Worm (Caenorhabditis elegans) whole organism, L4 larva: Measurements from ENCODE around the gene C07D10.5.
A peak's percentile ranks its signal among the peaks of the same experiment; 100 is the strongest.

Experiments used
- D1046.2 ChIP-seq: fragments of 200-800 bp; sonication (Bioruptor generic); IDR thresholded peaks from 2 replicates; pipeline ENCODE4 v1.3.6; 2022; ENCODE audit warnings: missing genetic modification characterization, missing compliant biosample characterization
- F37D6.2 ChIP-seq: sonication (generic microtip); optimal IDR thresholded peaks from 2 replicates; lab custom pipeline; 2016; ENCODE audit warnings: mild to moderate bottlenecking, missing genetic modification characterization, missing compliant biosample characterization
- F49E8.2 ChIP-seq: sonication (generic microtip); optimal IDR thresholded peaks from 2 replicates; lab custom pipeline; 2016; ENCODE audit warnings: missing compliant biosample characterization, mild to moderate bottlenecking, missing genetic modification characterization, borderline replicate concordance
- Y75B8A.6 ChIP-seq: fragments of 200-800 bp; sonication (Bioruptor generic); IDR thresholded peaks from 2 replicates; pipeline ENCODE4 v1.3.6; 2022; ENCODE audit warnings: missing genetic modification reagents, missing genetic modification characterization, missing compliant biosample characterization
- ZK546.5 ChIP-seq, 2 experiments: sonication (generic microtip); optimal IDR thresholded peaks; 2 replicates each; lab custom pipeline; 2017; ENCODE audit warnings: missing biosample characterization in 2 of 2, missing genetic modification characterization in 2 of 2
- aha-1 ChIP-seq: fragments of 150-350 bp; peaks from one replicate; lab custom pipeline; 2014; ENCODE audit warnings: missing biosample characterization, missing genetic modification characterization
- ceh-28 ChIP-seq: fragments of 150-350 bp; optimal IDR thresholded peaks from 2 replicates; lab custom pipeline; 2014; ENCODE audit warnings: missing biosample characterization, missing genetic modification reagents, missing genetic modification characterization
- ceh-32 ChIP-seq: sonication (generic microtip); optimal IDR thresholded peaks from 2 replicates; lab custom pipeline; 2016; ENCODE audit warnings: mild to moderate bottlenecking, missing genetic modification characterization, missing compliant biosample characterization; ENCODE audit not compliant: poor library complexity
- cey-2 ChIP-seq: sonication (generic microtip); optimal IDR thresholded peaks from 3 replicates; lab custom pipeline; 2017; ENCODE audit warnings: missing genetic modification characterization, mild to moderate bottlenecking, missing compliant biosample characterization, antibody characterized with exemption, borderline replicate concordance; ENCODE audit not compliant: insufficient read depth
- ctbp-1 ChIP-seq: fragments of 200-800 bp; sonication (Bioruptor generic); IDR thresholded peaks from 2 replicates; pipeline ENCODE4 v1.3.6; 2022; ENCODE audit warnings: missing genetic modification reagents, missing genetic modification characterization, missing compliant biosample characterization
- daf-12 ChIP-seq: fragments of 150-350 bp; optimal IDR thresholded peaks from 2 replicates; lab custom pipeline; 2014; ENCODE audit warnings: missing biosample characterization, missing genetic modification reagents, missing genetic modification characterization
- dmd-6 ChIP-seq: fragments of 200-800 bp; sonication (Bioruptor generic); IDR thresholded peaks from 2 replicates; pipeline ENCODE4 v1.3.6; 2022; ENCODE audit warnings: missing genetic modification reagents, missing genetic modification characterization, missing compliant biosample characterization
- dmd-8 ChIP-seq: fragments of 200-800 bp; sonication (Bioruptor generic); IDR thresholded peaks from 2 replicates; pipeline ENCODE4 v1.3.6; 2022; ENCODE audit warnings: missing genetic modification characterization, missing compliant biosample characterization
- dmd-9 ChIP-seq: fragments of 200-800 bp; sonication (Bioruptor generic); IDR thresholded peaks from 2 replicates; pipeline ENCODE4 v1.3.6; 2022; ENCODE audit warnings: missing genetic modification reagents, missing genetic modification characterization, missing compliant biosample characterization
- dpl-1 ChIP-seq: fragments of 150-350 bp; optimal IDR thresholded peaks from 2 replicates; lab custom pipeline; 2014; ENCODE audit warnings: missing biosample characterization, missing genetic modification reagents, missing genetic modification characterization
- dve-1 ChIP-seq: sonication (generic microtip); optimal IDR thresholded peaks from 2 replicates; lab custom pipeline; 2017; ENCODE audit warnings: antibody characterized with exemption, mild to moderate bottlenecking, missing genetic modification characterization, missing compliant biosample characterization; ENCODE audit not compliant: insufficient read depth
- egl-27 ChIP-seq: sonication (generic microtip); optimal IDR thresholded peaks from 3 replicates; lab custom pipeline; 2017; ENCODE audit warnings: missing biosample characterization, missing genetic modification reagents, missing genetic modification characterization
- egl-43 ChIP-seq: fragments of 200-800 bp; sonication (Bioruptor generic); IDR thresholded peaks from 2 replicates; pipeline ENCODE4 v1.3.6; 2022; ENCODE audit warnings: missing genetic modification reagents, missing genetic modification characterization, missing compliant biosample characterization
- gei-8 ChIP-seq: fragments of 200-800 bp; sonication (Bioruptor generic); optimal IDR thresholded peaks from 2 replicates; lab custom pipeline; 2018; ENCODE audit warnings: mild to moderate bottlenecking, missing genetic modification characterization, missing compliant biosample characterization
- hlh-11 ChIP-seq: fragments of 200-800 bp; sonication (Bioruptor generic); optimal IDR thresholded peaks from 2 replicates; lab custom pipeline; 2018; ENCODE audit warnings: mild to moderate bottlenecking, missing genetic modification characterization, missing compliant biosample characterization
- hlh-30 ChIP-seq: sonication (generic microtip); optimal IDR thresholded peaks from 2 replicates; lab custom pipeline; 2017; ENCODE audit warnings: antibody characterized with exemption, mild to moderate bottlenecking, missing genetic modification characterization, missing compliant biosample characterization; ENCODE audit not compliant: insufficient read depth
- lim-7 ChIP-seq: fragments of 200-800 bp; sonication (Bioruptor generic); IDR thresholded peaks from 2 replicates; pipeline ENCODE4 v1.3.6; 2022; ENCODE audit warnings: missing genetic modification characterization, missing compliant biosample characterization
- lin-1 ChIP-seq: fragments of 200-800 bp; sonication (Bioruptor generic); IDR thresholded peaks from 2 replicates; pipeline ENCODE4 v1.3.6; 2022; ENCODE audit warnings: missing genetic modification reagents, missing genetic modification characterization, missing compliant biosample characterization
- lin-13 ChIP-seq: fragments of 150-350 bp; optimal IDR thresholded peaks from 2 replicates; lab custom pipeline; 2014; ENCODE audit warnings: missing biosample characterization, missing genetic modification reagents, missing genetic modification characterization
- lin-15B ChIP-seq: fragments of 150-350 bp; sonication (generic microtip); optimal IDR thresholded peaks from 3 replicates; lab custom pipeline; 2014; ENCODE audit warnings: missing biosample characterization, missing genetic modification characterization
- lsy-2 ChIP-seq, 2 experiments: fragments of 150-350 bp in 1 of 2; sonication (generic microtip) in 1 of 2; optimal IDR thresholded peaks; 2 replicates each; lab custom pipeline; 2014 to 2017; ENCODE audit warnings: missing biosample characterization in 2 of 2, missing genetic modification characterization in 2 of 2
- mdl-1 ChIP-seq, 2 experiments: fragments of 150-350 bp in 1 of 2; sonication (generic microtip) in 1 of 2; optimal IDR thresholded peaks; 2 replicates each; lab custom pipeline; 2014 to 2017; ENCODE audit warnings: missing biosample characterization in 2 of 2, missing genetic modification characterization in 2 of 2
- mep-1 ChIP-seq: fragments of 150-350 bp; sonication (generic microtip); optimal IDR thresholded peaks from 3 replicates; lab custom pipeline; 2014; ENCODE audit warnings: missing biosample characterization, missing genetic modification characterization
- mxl-3 ChIP-seq: fragments of 200-800 bp; sonication (Bioruptor generic); optimal IDR thresholded peaks from 2 replicates; lab custom pipeline; 2018; ENCODE audit warnings: mild to moderate bottlenecking, missing genetic modification characterization, missing compliant biosample characterization
- nhr-102 ChIP-seq: sonication (generic microtip); optimal IDR thresholded peaks from 2 replicates; lab custom pipeline; 2016; ENCODE audit warnings: mild to moderate bottlenecking, missing genetic modification characterization, moderate library complexity, missing compliant biosample characterization
- nhr-11 ChIP-seq: fragments of 150-350 bp; optimal IDR thresholded peaks from 2 replicates; lab custom pipeline; 2014; ENCODE audit warnings: missing biosample characterization, missing genetic modification characterization
- nhr-237 ChIP-seq: sonication (generic microtip); optimal IDR thresholded peaks from 2 replicates; lab custom pipeline; 2017; ENCODE audit warnings: missing biosample characterization, missing genetic modification characterization
- nhr-25 ChIP-seq: sonication (generic microtip); optimal IDR thresholded peaks from 2 replicates; lab custom pipeline; 2017; ENCODE audit warnings: missing genetic modification characterization, mild to moderate bottlenecking, missing compliant biosample characterization, antibody characterized with exemption, moderate library complexity, borderline replicate concordance; ENCODE audit not compliant: insufficient read depth
- nhr-28 ChIP-seq: fragments of 150-350 bp; optimal IDR thresholded peaks from 2 replicates; lab custom pipeline; 2014; ENCODE audit warnings: missing biosample characterization, missing genetic modification characterization
- nhr-41 ChIP-seq: fragments of 200-800 bp; sonication (Bioruptor generic); IDR thresholded peaks from 2 replicates; pipeline ENCODE4 v1.3.6; 2022; ENCODE audit warnings: missing genetic modification reagents, missing genetic modification characterization, missing compliant biosample characterization
- nhr-42 ChIP-seq: fragments of 200-800 bp; sonication (Bioruptor generic); IDR thresholded peaks from 2 replicates; pipeline ENCODE4 v1.3.6; 2022; ENCODE audit warnings: missing genetic modification characterization, missing compliant biosample characterization
- nhr-48 ChIP-seq: sonication (generic microtip); optimal IDR thresholded peaks from 2 replicates; lab custom pipeline; 2016; ENCODE audit warnings: mild to moderate bottlenecking, missing genetic modification characterization, missing compliant biosample characterization
- nhr-77 ChIP-seq: fragments of 150-350 bp; optimal IDR thresholded peaks from 2 replicates; lab custom pipeline; 2014; ENCODE audit warnings: missing biosample characterization, missing genetic modification characterization
- pha-4 ChIP-seq, 2 experiments: fragments of 150-350 bp in 1 of 2; fragments of 200-800 bp in 1 of 2; sonication (Bioruptor generic) in 1 of 2; IDR thresholded peaks in 1 of 2; optimal IDR thresholded peaks in 1 of 2; 2 replicates each; pipeline versions ENCODE4 v1.3.6 to Lab custom; 2014 to 2022; ENCODE audit warnings: missing genetic modification characterization in 2 of 2, missing genetic modification reagents in 2 of 2, missing biosample characterization in 1 of 2, missing compliant biosample characterization in 1 of 2
- php-3 ChIP-seq: fragments of 200-800 bp; sonication (Bioruptor generic); IDR thresholded peaks from 2 replicates; pipeline ENCODE4 v1.3.6; 2022; ENCODE audit warnings: missing genetic modification reagents, missing genetic modification characterization, missing compliant biosample characterization
- rbr-2 ChIP-seq: sonication (generic microtip); optimal IDR thresholded peaks from 2 replicates; lab custom pipeline; 2016; ENCODE audit warnings: missing genotype, missing genetic modification characterization, missing compliant biosample characterization
- saeg-2 ChIP-seq: fragments of 200-800 bp; sonication (Bioruptor generic); IDR thresholded peaks from 2 replicates; pipeline ENCODE4 v1.3.6; 2022; ENCODE audit warnings: missing genetic modification reagents, missing genetic modification characterization, missing compliant biosample characterization
- sdz-12 ChIP-seq: fragments of 200-800 bp; sonication (Bioruptor generic); optimal IDR thresholded peaks from 2 replicates; lab custom pipeline; 2018; ENCODE audit warnings: mild to moderate bottlenecking, missing genetic modification characterization, missing compliant biosample characterization
- spr-1 ChIP-seq: sonication (generic microtip); optimal IDR thresholded peaks from 2 replicates; lab custom pipeline; 2016; ENCODE audit warnings: mild to moderate bottlenecking, missing genetic modification characterization, missing compliant biosample characterization
- unc-62 ChIP-seq, 3 experiments: fragments of 150-350 bp in 1 of 3; sonication (generic microtip); optimal IDR thresholded peaks in 2 of 3; peaks in 1 of 3; 1 replicate in 1 of 3; 2 replicates in 2 of 3; lab custom pipeline; 2014 to 2017; ENCODE audit warnings: missing biosample characterization in 3 of 3, missing genetic modification characterization in 3 of 3, missing genetic modification reagents in 3 of 3, missing genotype in 1 of 3
- vab-7 ChIP-seq: fragments of 200-800 bp; sonication (Bioruptor generic); IDR thresholded peaks from 2 replicates; pipeline ENCODE4 v1.3.6; 2022; ENCODE audit warnings: missing genetic modification reagents, missing genetic modification characterization, missing compliant biosample characterization

Gene C07D10.5

DNA sequence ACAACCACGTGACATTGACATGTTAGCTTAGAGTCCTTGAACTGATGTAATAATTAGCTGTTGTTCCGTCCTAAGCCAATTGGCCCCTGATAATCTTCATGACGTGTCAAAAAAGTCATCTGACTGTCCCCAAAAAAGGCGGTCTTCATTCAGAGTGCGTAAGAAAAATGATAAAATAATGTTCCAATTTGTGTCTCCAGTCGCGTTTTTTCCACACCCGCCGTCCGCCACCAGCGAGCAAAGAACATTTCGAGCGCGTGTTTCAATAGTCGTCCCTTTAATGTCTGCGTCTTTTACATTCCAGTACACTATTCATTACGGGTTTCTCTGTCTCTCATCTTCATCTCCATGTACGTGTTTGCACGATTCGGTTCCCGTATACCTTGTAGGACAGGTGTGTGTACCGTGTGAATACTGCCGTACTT lies 43.9 kb upstream of the C07D10.5 start (continued):
- TF ChIP-seq nhr-48 (tag; lab: Kevin White, UChicago): peak; percentile 99
- no peak for TF ChIP-seq ceh-32 (tag; lab: Kevin White, UChicago)
- TF ChIP-seq rbr-2 (tag; lab: Kevin White, UChicago): peak; percentile 60
- 0 out of 2 replicates have a peak, but pooled peaks have one; percentile 36 for TF ChIP-seq nhr-42 (GFP tag; lab: Robert Waterston, UW)
- no peak for TF ChIP-seq pha-4 (GFP tag; IDR thresholded peaks at IDR 0.05; lab: Robert Waterston, UW)
- TF ChIP-seq pha-4 (tag; optimal IDR thresholded peaks at IDR 0.05; lab: Kevin White, UChicago): peak; percentile 17
- TF ChIP-seq cey-2: peak; percentile 96
- TF ChIP-seq unc-62 (GFP tag; optimal IDR thresholded peaks at IDR 0.05 in 1 of 2; lab: Kevin White, UChicago): peak in 1 of 2 experiments; percentile 93
- no peak for TF ChIP-seq unc-62 (tag; optimal IDR thresholded peaks at IDR 0.05; lab: Kevin White, UChicago)
- no peak for TF ChIP-seq lin-13 (GFP tag; lab: Kevin White, UChicago)
- TF ChIP-seq ZK546.5 (tag; optimal IDR thresholded peaks at IDR 0.05; lab: Kevin White, UChicago): no peak
- no peak for TF ChIP-seq D1046.2 (GFP tag; lab: Robert Waterston, UW)
- TF ChIP-seq F49E8.2 (tag; lab: Kevin White, UChicago): no peak
- no peak for TF ChIP-seq sdz-12 (GFP tag; lab: Kevin White, UChicago)
- TF ChIP-seq vab-7 (GFP tag; lab: Robert Waterston, UW): no peak
- peak; percentile 90 for TF ChIP-seq hlh-30 (tag; lab: Kevin White, UChicago)
- peak; percentile 91 for TF ChIP-seq gei-8 (GFP tag; lab: Kevin White, UChicago)
- no peak for TF ChIP-seq dmd-9 (GFP tag; lab: Robert Waterston, UW)
- no peak for TF ChIP-seq ceh-28
- TF ChIP-seq dmd-8 (GFP tag; lab: Robert Waterston, UW): no peak
- TF ChIP-seq Y75B8A.6: no peak
- TF ChIP-seq spr-1 (tag; lab: Kevin White, UChicago): peak; percentile 42
- TF ChIP-seq ctbp-1 (GFP tag; lab: Robert Waterston, UW): peak; percentile 71; the same call in 1 of the 2 replicates
- TF ChIP-seq lim-7 (GFP tag; lab: Robert Waterston, UW): no peak
- TF ChIP-seq egl-27 (tag; lab: Kevin White, UChicago): no peak
- TF ChIP-seq dve-1 (tag; lab: Kevin White, UChicago): peak; percentile 85
- TF ChIP-seq nhr-41 (GFP tag; lab: Robert Waterston, UW): no peak
- peak; percentile 97 for TF ChIP-seq nhr-28 (tag; lab: Kevin White, UChicago)
- no peak for TF ChIP-seq nhr-237
- peak; percentile 85 for TF ChIP-seq saeg-2 (GFP tag; lab: Robert Waterston, UW)
- no peak for TF ChIP-seq egl-43 (GFP tag; lab: Robert Waterston, UW)
- TF ChIP-seq nhr-102 (tag; lab: Kevin White, UChicago): peak; percentile 92
- TF ChIP-seq lsy-2 (tag; optimal IDR thresholded peaks at IDR 0.05; lab: Kevin White, UChicago): peak; percentile 51 to 80
- peak; percentile 97 for TF ChIP-seq aha-1 (tag; lab: Kevin White, UChicago)
- peak; percentile 72 for TF ChIP-seq php-3 (GFP tag; lab: Robert Waterston, UW)

ce11 chrII:7338995-7339394 lies 42.4 kb upstream of the C07D10.5 start, which contains the start of gene nhr-21:
Gene nhr-21, plus strand, starts transcription at chrII:7339229.
- TF ChIP-seq unc-62 (GFP tag; optimal IDR thresholded peaks at IDR 0.05 in 1 of 2; lab: Kevin White, UChicago) (peak in 1 of 2 experiments; percentile 87), unc-62 (tag; optimal IDR thresholded peaks at IDR 0.05; lab: Kevin White, UChicago) (no peak), mep-1 (tag; lab: Kevin White, UChicago) (peak; percentile 17), dpl-1 (GFP tag; lab: Kevin White, UChicago) (no peak), F37D6.2 (no peak), mdl-1 (tag; optimal IDR thresholded peaks at IDR 0.05; lab: Kevin White, UChicago) (peak in 1 of 2 experiments; percentile 76), lin-15B (tag; lab: Kevin White, UChicago) (no peak), nhr-25 (tag; lab: Kevin White, UChicago) (peak; percentile 16), nhr-28 (tag; lab: Kevin White, UChicago) (peak; percentile 87), nhr-42 (GFP tag; lab: Robert Waterston, UW) (no peak), nhr-11 (tag; lab: Kevin White, UChicago) (peak; percentile 42), hlh-30 (tag; lab: Kevin White, UChicago) (peak; percentile 79), lin-1 (0 out of 2 replicates have a peak, but pooled peaks have one; percentile 26), dmd-6 (GFP tag; lab: Robert Waterston, UW) (peak; percentile 57; the same call in 1 of the 2 replicates), mxl-3 (GFP tag; lab: Kevin White, UChicago) (peak; percentile 64), lsy-2 (tag; optimal IDR thresholded peaks at IDR 0.05; lab: Kevin White, UChicago) (peak in 1 of 2 experiments; percentile 52), nhr-102 (tag; lab: Kevin White, UChicago) (no peak), ceh-28 (no peak), nhr-77 (no peak), cey-2 (peak; percentile 19), daf-12 (tag; lab: Kevin White, UChicago) (no peak), hlh-11 (tag; lab: Kevin White, UChicago) (peak; percentile 70)
- TF ChIP-seq, all 104 proteins: peak for 13
